Worm (Caenorhabditis elegans) whole organism, young adult: Measurements from ENCODE around the gene tag-164.
A peak's percentile ranks its signal among the peaks of the same experiment; 100 is the strongest.

Experiments
- F57C9.4 ChIP-seq: sonication (generic microtip); optimal IDR thresholded peaks from 2 replicates; lab custom pipeline; 2017; ENCODE audit warnings: mild to moderate bottlenecking, missing genetic modification characterization, missing compliant biosample characterization
- Y53F4B.3 ChIP-seq: fragments of 200-800 bp; sonication (Bioruptor generic); IDR thresholded peaks from 2 replicates; pipeline ENCODE4 v1.3.6; 2022; ENCODE audit warnings: missing genetic modification reagents, missing genetic modification characterization, missing compliant biosample characterization
- ama-1 ChIP-seq, 3 experiments: fragments of 150-350 bp in 1 of 3; sonication (generic microtip) in 2 of 3; optimal IDR thresholded peaks; 2 replicates each; lab custom pipeline; 2014 to 2018; ENCODE audit warnings: missing biosample characterization in 2 of 3, missing genetic modification characterization in 2 of 3, missing genetic modification reagents in 2 of 3
- attf-3 ChIP-seq: fragments of 200-800 bp; sonication (Bioruptor generic); conservative IDR thresholded peaks from 2 replicates; pipeline ENCODE4 v1.3.6; 2022; ENCODE audit warnings: missing genetic modification reagents, missing genetic modification characterization, missing compliant biosample characterization
- dpl-1 ChIP-seq: fragments of 150-350 bp; optimal IDR thresholded peaks from 2 replicates; lab custom pipeline; 2014; ENCODE audit warnings: missing biosample characterization, missing genetic modification reagents, missing genetic modification characterization
- lsl-1 ChIP-seq: fragments of 200-800 bp; sonication (Bioruptor generic); optimal IDR thresholded peaks from 2 replicates; lab custom pipeline; 2018; ENCODE audit warnings: mild to moderate bottlenecking, missing genetic modification characterization, moderate library complexity, missing compliant biosample characterization
- nhr-80 ChIP-seq: sonication (generic microtip); optimal IDR thresholded peaks from 2 replicates; lab custom pipeline; 2016; ENCODE audit warnings: missing genetic modification characterization, missing compliant biosample characterization
- pha-4 ChIP-seq: fragments of 150-350 bp; sonication (generic microtip); optimal IDR thresholded peaks from 2 replicates; lab custom pipeline; 2014; ENCODE audit warnings: missing biosample characterization, missing genetic modification reagents, missing genetic modification characterization
- unc-130 ChIP-seq: sonication (generic microtip); optimal IDR thresholded peaks from 2 replicates; lab custom pipeline; 2016; ENCODE audit warnings: missing genetic modification reagents, missing genetic modification characterization, missing compliant biosample characterization
- zfh-2 ChIP-seq: fragments of 200-800 bp; sonication (Bioruptor generic); conservative IDR thresholded peaks from 2 replicates; pipeline ENCODE4 v1.3.6; 2022; ENCODE audit warnings: missing genetic modification reagents, missing genetic modification characterization, missing compliant biosample characterization

DNA sequence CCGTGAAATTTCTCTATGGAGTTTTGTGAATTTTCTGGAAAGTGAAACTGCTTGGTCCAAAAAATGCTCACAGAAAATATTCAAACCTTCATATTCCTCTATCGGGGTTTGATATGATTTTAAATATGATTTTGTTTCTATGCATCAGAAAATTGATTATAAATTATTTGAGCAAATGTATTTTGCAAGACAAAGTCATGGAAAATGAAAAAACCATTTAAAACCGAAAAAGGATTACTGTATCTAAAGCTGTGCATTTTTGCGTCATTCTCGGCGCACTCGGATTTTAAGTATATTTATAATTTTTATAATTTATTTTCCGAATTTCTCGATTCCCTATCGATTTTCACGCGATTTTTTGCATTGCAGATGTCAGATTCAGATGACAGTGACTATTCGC, 12.2 kb downstream of the tag-164 start, which contains the start of gene pssy-2:
- TF ChIP-seq attf-3 (GFP tag; lab: Robert Waterston, UW) (no peak), ama-1 (optimal IDR thresholded peaks at IDR 0.05; lab: Kevin White, UChicago) (no peak), ama-1 (GFP tag; optimal IDR thresholded peaks at IDR 0.05; lab: Kevin White, UChicago) (no peak), F57C9.4 (tag; lab: Kevin White, UChicago) (no peak), pha-4 (tag; lab: Kevin White, UChicago) (no peak), dpl-1 (GFP tag; lab: Kevin White, UChicago) (no peak), zfh-2 (GFP tag; lab: Robert Waterston, UW) (no peak), unc-130 (no peak), nhr-80 (tag; lab: Kevin White, UChicago) (no peak), lsl-1 (GFP tag; lab: Kevin White, UChicago) (peak; percentile 14), Y53F4B.3 (GFP tag; lab: Robert Waterston, UW) (no peak)
